Worm (Caenorhabditis elegans) whole organism, L1 larva: ENCODE measurements around the gene pals-26.

Source experiments
- ama-1 ChIP-seq: fragments of 150-350 bp; optimal IDR thresholded peaks from 2 replicates; lab custom pipeline; 2014
- fos-1 ChIP-seq: fragments of 150-350 bp; optimal IDR thresholded peaks from 2 replicates; lab custom pipeline; 2014; ENCODE audit warnings: missing biosample characterization, missing genetic modification characterization
- nhr-237 ChIP-seq: fragments of 150-350 bp; optimal IDR thresholded peaks from 2 replicates; lab custom pipeline; 2014; ENCODE audit warnings: missing biosample characterization, missing genetic modification characterization
- nhr-71 ChIP-seq: sonication (generic microtip); optimal IDR thresholded peaks from 2 replicates; lab custom pipeline; 2016; ENCODE audit warnings: mild to moderate bottlenecking, missing genetic modification characterization, moderate library complexity, missing compliant biosample characterization
- nhr-77 ChIP-seq: fragments of 150-350 bp; optimal IDR thresholded peaks from 2 replicates; lab custom pipeline; 2014; ENCODE audit warnings: missing biosample characterization, missing genetic modification characterization
- pqm-1 ChIP-seq: sonication (generic microtip); optimal IDR thresholded peaks from 3 replicates; lab custom pipeline; 2017; ENCODE audit warnings: missing biosample characterization, missing genetic modification characterization
- rnt-1 ChIP-seq: sonication (generic microtip); optimal IDR thresholded peaks from 2 replicates; lab custom pipeline; 2016; ENCODE audit warnings: mild to moderate bottlenecking, missing genetic modification characterization, moderate library complexity, missing compliant biosample characterization
- ztf-11 ChIP-seq, 2 experiments: sonication (generic microtip); optimal IDR thresholded peaks; 2 replicates each; lab custom pipeline; 2016 to 2017; ENCODE audit warnings: missing genetic modification characterization in 2 of 2, missing biosample characterization in 1 of 2, missing compliant biosample characterization in 1 of 2

DNA sequence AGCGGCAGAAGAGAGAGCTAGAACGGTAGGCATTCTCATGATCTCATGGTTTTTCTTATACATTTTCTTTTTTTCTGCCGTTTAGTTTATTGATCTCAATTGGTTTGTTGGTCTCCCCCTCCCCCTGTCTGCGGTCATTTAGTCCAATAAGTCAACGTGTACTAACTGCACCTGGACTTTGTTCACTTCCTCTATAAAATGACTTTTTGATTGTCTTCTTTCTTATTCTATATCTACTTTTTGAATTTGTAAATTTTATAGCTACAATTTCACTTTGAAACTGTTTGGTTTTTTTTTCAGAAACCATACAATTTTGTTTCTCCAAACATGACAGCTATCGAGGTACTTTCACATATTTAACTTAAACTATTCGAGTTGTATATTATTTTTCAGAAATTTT lies 7.3 kb upstream of the pals-26 start, which contains the start of gene ckb-2:
- no peak for TF ChIP-seq pqm-1 (tag; lab: Kevin White, UChicago)
- no peak for TF ChIP-seq ztf-11 (tag; optimal IDR thresholded peaks at IDR 0.05; lab: Kevin White, UChicago)
- no peak for TF ChIP-seq nhr-237 (tag; lab: Kevin White, UChicago)
- TF ChIP-seq fos-1 (tag; lab: Kevin White, UChicago): no peak
- TF ChIP-seq nhr-77 (tag; lab: Kevin White, UChicago): no peak
- no peak for TF ChIP-seq ama-1 (lab: Kevin White, UChicago)
- TF ChIP-seq rnt-1 (tag; lab: Kevin White, UChicago): no peak
- TF ChIP-seq nhr-71: no peak
